Worm (Caenorhabditis elegans): ENCODE results near the gene fbxa-73.

The fbxa-73 gene

DNA sequence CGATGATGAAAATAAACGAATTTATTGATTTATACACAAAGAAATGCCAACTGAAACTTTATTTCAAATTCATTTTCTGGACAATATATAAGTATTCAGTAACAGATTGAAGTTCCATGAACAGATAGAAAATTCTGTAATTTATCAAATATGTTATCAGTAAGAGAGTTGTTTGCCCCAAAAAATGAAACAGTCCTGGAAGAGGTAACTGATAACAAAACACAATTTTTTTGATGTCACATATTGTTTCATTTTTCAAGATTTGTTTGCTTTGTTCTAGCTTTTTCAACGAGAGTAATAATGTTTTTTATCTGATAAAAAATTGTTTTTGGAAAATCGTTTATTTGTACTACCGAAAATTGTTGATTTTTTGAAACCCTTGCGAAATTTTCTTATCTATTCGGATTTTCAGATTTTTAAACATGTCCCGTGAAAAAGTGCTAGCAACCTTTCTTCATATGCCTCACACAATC, at the start of gene fbxa-73:
Gene fbxa-73 (plus strand): TSS at position 423 of the 473 bp plus-strand sequence.
- no peak for TF ChIP-seq unc-62 (GFP tag; optimal IDR thresholded peaks at IDR 0.05)

DNA sequence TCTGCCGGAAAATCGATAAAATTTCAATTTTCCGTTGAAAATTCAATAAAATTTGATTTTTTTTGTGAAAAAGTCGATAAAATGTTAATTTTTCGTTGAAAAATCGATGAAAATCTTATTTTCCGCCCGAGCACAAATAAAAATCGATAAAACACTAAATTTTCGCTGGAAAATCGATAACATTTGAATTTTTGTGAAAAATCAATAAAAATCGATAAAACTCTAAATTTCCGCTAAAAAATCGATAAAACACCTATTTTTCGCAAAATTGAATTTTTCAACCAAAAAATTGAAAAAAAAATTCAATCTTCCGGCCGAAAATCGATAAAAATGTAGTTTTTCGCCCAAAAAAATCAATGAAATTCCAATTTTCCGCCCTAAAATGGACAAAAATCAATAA, 48.1 kb upstream of the fbxa-73 start:
- no peak for TF ChIP-seq unc-62 (GFP tag; optimal IDR thresholded peaks at IDR 0.05)

DNA sequence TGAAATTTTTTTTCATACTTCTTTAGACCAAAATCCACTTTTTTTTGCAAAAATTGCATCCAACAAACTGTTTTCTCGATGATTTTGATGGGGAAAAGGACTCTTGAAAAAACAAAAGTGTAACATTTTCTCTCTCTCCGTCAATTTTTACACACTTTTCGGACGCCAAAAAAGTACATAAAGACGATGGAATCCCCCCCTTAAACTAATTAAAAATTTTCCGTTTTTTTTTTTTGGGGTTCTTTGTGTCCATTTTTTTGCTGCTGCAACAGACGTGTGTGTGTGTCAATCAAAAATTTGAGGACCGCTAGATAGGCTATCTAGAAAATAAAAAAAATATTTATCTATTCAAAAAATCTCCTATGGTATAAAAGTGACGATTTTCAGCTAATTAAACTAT, 45.4 kb upstream of the fbxa-73 start, which contains the start of gene C39B5.5:
Gene C39B5.5 (plus strand): TSS at position 301 of the 400 bp plus-strand sequence.
- no peak for TF ChIP-seq unc-62 (GFP tag; optimal IDR thresholded peaks at IDR 0.05)

DNA sequence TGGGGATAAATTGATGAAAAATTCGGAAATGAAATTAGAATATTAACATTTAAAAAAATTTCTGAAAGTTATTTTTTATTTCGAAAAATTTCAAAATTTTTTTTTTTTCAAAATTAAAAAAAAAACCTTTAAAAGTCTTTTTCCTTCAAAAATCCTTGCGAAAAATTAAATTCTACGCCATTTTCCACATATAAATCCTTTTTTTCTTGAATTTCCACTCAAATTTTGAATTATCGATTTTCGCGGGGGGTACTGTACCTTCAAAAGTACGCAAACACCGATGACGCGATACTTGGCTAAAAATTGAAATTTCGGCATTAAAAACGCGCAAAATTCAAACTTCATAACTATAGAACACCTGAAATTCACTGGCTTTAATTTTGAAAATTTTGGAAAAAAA, 42.6 kb upstream of the fbxa-73 start:
- no peak for TF ChIP-seq unc-62 (GFP tag; optimal IDR thresholded peaks at IDR 0.05)

DNA sequence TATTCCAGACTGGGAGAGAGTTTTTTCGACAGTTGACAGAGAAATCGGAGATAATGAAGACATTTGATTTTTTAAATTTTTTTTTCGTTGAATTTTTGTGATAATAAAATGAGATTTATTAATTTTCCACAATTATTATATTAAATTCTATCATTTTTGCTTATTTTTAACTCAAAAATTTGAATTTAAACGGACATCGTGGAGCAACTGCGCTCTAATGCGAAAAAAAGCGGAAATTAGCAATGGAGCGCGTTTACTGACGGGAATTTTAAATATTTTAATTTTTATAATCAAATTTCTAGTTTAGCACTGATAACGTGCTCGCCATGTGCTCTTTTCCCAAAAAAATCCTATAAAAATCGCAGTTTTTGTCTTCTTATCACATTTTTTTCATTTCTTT, 42.1 kb upstream of the fbxa-73 start, which contains the start of gene C39B5.14:
Gene C39B5.14 (plus strand): TSS at position 301 of the 400 bp plus-strand sequence.
- TF ChIP-seq unc-62 (GFP tag; optimal IDR thresholded peaks at IDR 0.05): no peak

DNA sequence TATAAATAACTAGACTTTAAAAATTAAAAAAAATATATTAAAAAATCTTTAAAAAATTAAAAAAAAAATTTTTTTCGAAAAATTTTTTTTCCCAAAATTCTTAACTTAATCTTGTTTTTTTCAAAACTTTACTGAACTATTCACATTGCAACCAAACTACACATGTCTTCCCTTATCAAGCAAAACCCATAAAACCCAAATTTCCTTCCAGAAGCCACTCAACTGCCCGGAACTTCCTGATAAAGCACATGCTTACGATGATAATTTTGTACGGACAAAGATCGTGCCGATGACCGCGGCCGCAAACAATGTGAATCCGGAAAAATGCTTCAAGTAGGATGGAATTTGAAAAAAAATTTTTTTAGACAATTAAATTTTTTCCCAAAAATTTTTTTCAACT, 40.9 kb upstream of the fbxa-73 start:
- no peak for TF ChIP-seq unc-62 (GFP tag; optimal IDR thresholded peaks at IDR 0.05)

DNA sequence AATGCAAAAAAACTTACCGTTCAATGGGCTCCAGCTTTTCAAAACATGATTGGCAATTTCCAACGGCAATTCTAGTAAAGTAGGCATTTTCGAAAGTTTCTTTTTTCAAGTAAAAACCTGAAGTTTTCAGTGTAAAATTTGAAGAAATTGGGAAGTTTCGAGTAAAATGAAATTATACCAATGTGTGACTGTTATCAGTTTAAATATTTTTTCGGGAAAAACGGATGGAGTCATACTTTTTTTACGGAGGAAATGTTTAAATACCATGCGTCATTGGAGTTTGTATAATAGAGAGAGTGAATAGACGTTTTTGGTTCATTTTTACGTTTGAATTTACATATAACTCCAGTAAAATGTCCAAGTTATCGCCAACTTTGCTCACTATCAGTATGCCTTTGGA, 33.8 kb upstream of the fbxa-73 start, which contains the start of gene fbxa-12:
Gene fbxa-12 (plus strand): TSS at position 301 of the 400 bp plus-strand sequence.
- no peak for TF ChIP-seq unc-62 (GFP tag; optimal IDR thresholded peaks at IDR 0.05)

DNA sequence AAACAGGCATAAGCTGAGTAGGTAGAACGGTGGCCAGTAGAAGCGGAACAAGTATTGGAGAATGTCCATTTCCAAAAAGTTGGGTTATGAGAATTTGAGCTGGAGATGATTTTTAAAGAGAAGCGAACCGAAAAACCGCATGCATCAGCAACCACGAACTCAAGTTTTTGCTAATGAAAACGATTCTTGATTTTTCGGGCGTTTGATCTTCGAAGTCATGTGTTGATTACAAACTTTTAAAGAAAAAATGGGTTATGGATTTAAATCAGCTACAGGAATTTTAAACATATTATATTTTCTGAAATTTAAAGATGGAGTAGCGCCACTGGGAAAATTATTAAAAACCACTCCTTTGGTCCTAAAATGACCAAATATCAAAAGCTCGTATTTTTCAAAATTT, 29.3 kb upstream of the fbxa-73 start, which contains the start of gene srd-65:
Gene srd-65 (minus strand): TSS at position 101 of the 400 bp plus-strand sequence.
- TF ChIP-seq unc-62 (GFP tag; optimal IDR thresholded peaks at IDR 0.05): no peak

DNA sequence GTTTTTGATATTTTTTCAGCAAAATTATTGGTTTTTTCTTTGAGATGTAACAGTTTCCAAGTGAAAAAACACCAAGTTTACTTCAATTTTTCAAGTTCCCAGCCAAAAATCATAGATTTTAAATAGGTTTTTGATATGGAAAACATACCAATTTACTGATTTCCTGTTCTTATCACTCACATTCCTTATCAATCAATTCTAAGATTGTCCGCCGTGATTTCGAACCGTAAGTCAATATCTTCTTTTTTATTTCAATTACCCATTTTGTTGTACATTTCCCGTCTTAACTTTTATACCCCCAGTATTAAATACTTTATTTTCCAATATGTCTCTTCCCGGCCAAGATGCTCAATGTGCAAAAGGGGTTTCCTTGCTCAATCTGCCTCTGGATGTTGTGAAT, 28.8 kb upstream of the fbxa-73 start, which contains the start of gene fbxa-38:
Gene fbxa-38 (plus strand): TSS at position 195 of the 400 bp plus-strand sequence.
- TF ChIP-seq unc-62 (GFP tag; optimal IDR thresholded peaks at IDR 0.05): no peak

DNA sequence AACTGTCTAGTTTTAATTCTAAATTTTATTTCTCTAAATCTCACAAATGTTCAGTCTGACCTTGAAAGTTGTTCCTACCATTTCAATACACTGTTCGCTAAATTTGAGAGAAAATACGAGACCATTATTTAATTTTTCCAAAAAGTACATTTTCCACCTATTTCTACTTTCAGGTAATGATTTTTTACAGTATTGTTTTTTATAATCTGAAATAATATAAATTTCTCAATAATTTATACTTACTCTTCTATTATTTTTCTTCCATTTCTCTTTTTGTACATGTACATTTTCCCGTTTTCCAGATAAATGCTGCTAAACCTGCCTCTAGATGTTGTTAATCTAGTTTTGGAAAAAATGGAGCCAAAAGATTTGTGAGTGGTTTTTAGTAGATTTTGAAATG, 25.8 kb upstream of the fbxa-73 start, which contains the start of gene fbxa-62:
Gene fbxa-62 (plus strand): TSS at position 301 of the 400 bp plus-strand sequence.
- no peak for TF ChIP-seq unc-62 (GFP tag; optimal IDR thresholded peaks at IDR 0.05)

DNA sequence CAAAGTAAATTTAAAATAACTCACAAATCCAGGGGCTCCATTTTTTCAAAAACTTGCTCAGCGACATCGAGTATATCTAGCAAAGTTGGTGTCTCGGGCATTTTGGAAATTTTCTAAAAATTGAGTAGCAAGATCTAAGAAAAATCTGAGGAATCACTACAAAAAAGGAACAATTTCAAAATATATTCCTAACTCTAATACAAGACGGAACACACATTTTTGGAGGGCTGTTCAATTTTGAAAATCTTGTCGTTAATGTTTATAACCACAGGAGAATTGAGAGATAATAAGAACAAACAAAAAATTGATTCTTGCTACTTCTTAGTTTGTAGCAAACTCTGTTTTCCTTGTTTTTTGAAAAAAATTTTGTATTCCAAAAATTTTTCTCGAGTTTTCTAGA, 20.9 kb upstream of the fbxa-73 start, which contains the start of gene fbxa-47:
Gene fbxa-47 (minus strand): TSS at position 101 of the 400 bp plus-strand sequence.
- no peak for TF ChIP-seq unc-62 (GFP tag; optimal IDR thresholded peaks at IDR 0.05)

DNA sequence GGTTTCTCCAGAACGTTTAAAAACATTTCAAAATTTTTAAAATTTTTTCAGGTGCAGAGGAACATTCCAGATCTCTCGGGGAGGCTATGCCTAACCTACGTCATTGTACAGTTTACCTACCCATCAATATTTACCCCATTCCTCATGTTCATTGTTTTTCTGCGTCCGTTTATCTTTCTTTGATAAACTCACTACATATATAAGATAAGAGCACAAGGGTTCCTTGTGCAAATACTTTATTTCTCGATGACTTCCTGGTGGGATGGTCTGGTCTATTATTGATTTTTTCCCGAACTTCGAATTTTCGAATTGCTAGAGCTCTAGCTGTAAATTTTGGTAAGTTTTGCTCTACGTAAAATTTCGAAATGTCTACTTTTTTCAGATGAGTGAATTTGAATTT, 19.9 kb upstream of the fbxa-73 start:
- TF ChIP-seq unc-62 (GFP tag; optimal IDR thresholded peaks at IDR 0.05): no peak

DNA sequence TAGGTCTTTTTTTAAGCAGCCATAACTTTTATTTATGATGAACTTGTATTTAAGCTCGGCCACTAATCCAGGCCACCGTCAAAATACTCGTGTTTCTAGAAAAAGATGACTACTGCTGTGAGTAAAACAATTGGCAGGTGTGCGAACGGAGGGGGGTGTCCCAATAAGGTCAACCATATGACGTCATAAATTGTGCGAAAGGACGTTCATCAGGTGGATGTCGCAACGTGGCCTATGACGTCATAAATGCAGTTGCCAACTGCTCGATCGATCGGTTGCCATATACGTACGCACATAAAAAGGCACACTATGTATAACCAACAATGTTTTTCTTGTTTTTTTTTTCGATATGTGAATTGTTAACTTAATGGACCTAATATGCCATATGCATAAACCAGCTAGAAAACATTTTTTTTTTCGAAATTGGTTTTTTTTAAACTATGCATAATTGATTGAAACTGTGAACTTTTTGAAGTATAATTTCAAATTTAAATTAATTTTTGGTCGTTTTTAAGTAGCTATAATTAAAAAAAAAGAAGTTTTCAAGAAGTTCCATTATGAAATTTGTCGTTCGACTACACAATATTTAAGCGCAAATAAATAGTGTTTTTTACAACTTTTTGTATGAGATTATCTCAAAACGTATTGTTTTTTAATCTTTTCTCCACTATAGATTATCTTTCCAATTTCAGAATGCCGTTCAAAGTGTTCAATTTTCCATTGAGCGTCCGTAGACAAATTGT, 18.9 kb upstream of the fbxa-73 start, which contains the start of gene C39B5.2:
Gene C39B5.2 (plus strand): TSS at position 693 of the 743 bp plus-strand sequence.
- no peak for TF ChIP-seq unc-62 (GFP tag; optimal IDR thresholded peaks at IDR 0.05)

DNA sequence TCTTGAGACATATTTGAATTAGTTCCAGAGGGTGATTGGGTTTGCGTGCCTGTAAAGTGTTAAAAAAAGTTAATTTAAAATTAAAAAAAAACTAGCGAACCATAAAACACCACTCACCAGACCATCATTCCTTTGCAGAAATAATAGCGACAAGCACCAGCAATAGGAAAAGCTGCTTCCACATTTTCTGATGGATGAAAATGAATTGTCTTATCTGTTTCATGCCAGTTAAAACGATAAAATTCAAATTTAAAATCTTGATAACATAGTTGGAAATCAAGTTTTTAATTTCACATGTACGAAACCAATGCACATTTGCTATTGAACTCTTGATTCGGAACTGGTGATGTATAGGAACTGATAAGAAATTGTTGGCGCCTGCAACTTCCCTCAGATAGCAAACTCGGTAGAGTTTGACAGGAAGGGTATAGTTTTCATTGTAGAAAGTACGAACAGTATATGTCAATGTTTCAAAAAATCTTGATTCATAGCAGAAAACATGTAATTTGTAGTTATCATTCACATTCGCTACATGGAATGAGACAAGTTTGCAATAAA, 13.6 kb upstream of the fbxa-73 start, which contains the start of gene C39B5.10:
Gene C39B5.10 (minus strand): TSS at position 51 of the 558 bp plus-strand sequence.
- TF ChIP-seq unc-62 (GFP tag; optimal IDR thresholded peaks at IDR 0.05): no peak

DNA sequence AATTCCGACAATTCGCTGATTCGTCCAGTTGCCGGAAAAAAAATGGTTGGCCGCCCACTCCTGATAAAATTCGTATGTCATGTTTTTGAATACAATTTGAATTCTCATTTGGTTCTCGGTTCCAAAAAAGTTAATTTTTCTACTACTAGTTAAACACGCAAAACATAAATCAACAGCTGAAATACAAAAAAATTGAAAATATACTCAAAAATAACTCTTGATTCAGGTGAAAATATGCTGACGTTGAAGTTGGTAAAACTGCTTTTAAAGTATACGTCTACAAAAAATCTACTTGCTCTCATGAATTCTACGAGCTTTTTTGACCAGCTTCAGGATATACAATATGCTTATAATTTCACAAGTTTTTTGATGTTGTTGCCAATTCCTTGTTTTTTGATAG, 12.8 kb upstream of the fbxa-73 start, which contains the start of gene srz-56:
Gene srz-56 (plus strand): TSS at position 301 of the 400 bp plus-strand sequence.
- TF ChIP-seq unc-62 (GFP tag; optimal IDR thresholded peaks at IDR 0.05): no peak

DNA sequence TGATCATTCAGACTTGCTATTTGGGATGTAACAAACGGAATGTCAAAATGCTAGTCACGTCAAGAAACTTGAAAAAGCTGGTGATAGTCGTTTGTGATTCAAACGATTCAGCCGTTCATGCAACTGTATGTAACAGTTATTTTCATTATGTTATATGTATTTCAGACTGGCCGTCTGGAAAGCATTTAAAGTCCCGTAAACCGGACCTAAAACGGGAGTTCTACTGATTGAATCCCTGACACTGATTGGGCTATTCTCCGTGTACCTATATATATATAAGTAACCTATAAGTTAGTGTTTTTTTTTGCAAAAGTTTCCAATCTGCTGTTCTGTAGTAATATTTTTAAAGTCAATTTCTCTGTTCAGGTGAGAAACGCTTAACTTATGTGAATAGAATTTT, 9.6 kb upstream of the fbxa-73 start:
- TF ChIP-seq unc-62 (GFP tag; optimal IDR thresholded peaks at IDR 0.05): no peak
